Worm (Caenorhabditis elegans): Measurements from ENCODE around the gene F53F1.3.

ce11 chrV:13402524-13402923 is 5.5 kb upstream of the F53F1.3 start:
- no peak for TF ChIP-seq elt-1 (tag; optimal IDR thresholded peaks at IDR 0.05; ENCODE audit: borderline replicate concordance, insufficient read depth)
- TF ChIP-seq mab-5 (tag; optimal IDR thresholded peaks at IDR 0.05), result no peak
- TF ChIP-seq nhr-12 (tag; optimal IDR thresholded peaks at IDR 0.05), result no peak
- TF ChIP-seq unc-39 (tag; optimal IDR thresholded peaks at IDR 0.05), result no peak
- no peak for TF ChIP-seq mep-1 (tag; optimal IDR thresholded peaks at IDR 0.05)
- TF ChIP-seq snpc-4 (tag; optimal IDR thresholded peaks at IDR 0.05), result no peak
- TF ChIP-seq nhr-28 (tag; optimal IDR thresholded peaks at IDR 0.05), result no peak
- peak; percentile 58 for TF ChIP-seq unc-62 (GFP tag; optimal IDR thresholded peaks at IDR 0.05)
- TF ChIP-seq blmp-1 (tag; optimal IDR thresholded peaks at IDR 0.05), result no peak
- no peak for TF ChIP-seq nhr-237 (tag; optimal IDR thresholded peaks at IDR 0.05)
- TF ChIP-seq ceh-83 (GFP tag; optimal IDR thresholded peaks at IDR 0.05), result no peak
- TF ChIP-seq bed-3 (GFP tag; optimal IDR thresholded peaks at IDR 0.05), result no peak
- peak; percentile 56 for TF ChIP-seq hlh-1 (tag; optimal IDR thresholded peaks at IDR 0.05)
- peak; percentile 9 for TF ChIP-seq cnd-1 (tag; optimal IDR thresholded peaks at IDR 0.05)
